Worm (Caenorhabditis elegans): Measurements from ENCODE around the gene B0034.2.

The B0034.2 gene

ce11 chrII:5921620-5922019, 22.5 kb downstream of the B0034.2 start, which contains the start of gene vrk-1:
Gene vrk-1, plus strand, starts transcription at chrII:5921967.
- TF ChIP-seq klf-2 (GFP tag; conservative IDR thresholded peaks at IDR 0.05) (no peak), ztf-29 (GFP tag; IDR thresholded peaks at IDR 0.05) (no peak), med-1 (GFP tag; optimal IDR thresholded peaks at IDR 0.05; ENCODE audit: insufficient read depth) (no peak), T22C8.4 (GFP tag; IDR thresholded peaks at IDR 0.05) (no peak), ztf-23 (GFP tag; IDR thresholded peaks at IDR 0.05) (no peak), ref-1 (GFP tag; conservative IDR thresholded peaks at IDR 0.05) (no peak), flt-1 (GFP tag; IDR thresholded peaks at IDR 0.05) (no peak), tab-1 (GFP tag; IDR thresholded peaks at IDR 0.05) (no peak), cog-1 (tag; optimal IDR thresholded peaks at IDR 0.05) (no peak)

DNA sequence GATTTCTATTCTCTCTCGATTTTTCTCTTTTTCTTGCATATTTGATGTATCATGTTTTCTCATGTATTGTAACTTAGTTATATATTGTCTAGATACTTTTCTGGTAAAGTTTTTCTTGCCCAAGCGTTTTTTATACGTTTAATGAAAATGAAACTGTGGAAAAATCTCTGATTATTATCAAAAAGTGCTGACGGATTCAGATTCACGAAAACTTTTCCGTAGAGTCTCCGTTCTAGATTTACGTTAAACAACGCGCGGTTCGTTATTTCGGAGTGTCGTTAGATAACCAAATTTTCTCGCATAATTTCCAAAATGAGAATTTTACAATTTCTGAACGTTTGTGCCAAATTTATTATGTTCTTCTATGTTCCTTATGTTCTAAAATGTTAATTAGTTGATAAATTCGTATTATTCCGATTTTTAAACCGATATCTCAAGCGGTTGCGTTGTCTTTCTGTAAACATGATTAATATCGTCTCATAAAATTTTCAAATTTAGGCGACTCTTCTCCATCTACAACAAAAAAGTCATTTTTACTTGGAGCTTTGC, 25.9 kb downstream of the B0034.2 start, which contains the start of gene ptp-2:
TSS of gene ptp-2 (plus strand) at position 499 of the 549 bp plus-strand sequence.
- TF ChIP-seq flt-1 (GFP tag; IDR thresholded peaks at IDR 0.05) (0 out of 2 replicates have a peak, but pooled peaks have one; percentile 27), ztf-29 (GFP tag; IDR thresholded peaks at IDR 0.05) (no peak)

- TF ChIP-seq flt-1 (GFP tag; IDR thresholded peaks at IDR 0.05), result no peak
- no peak for TF ChIP-seq klf-2 (GFP tag; conservative IDR thresholded peaks at IDR 0.05)
- no peak for TF ChIP-seq cog-1 (tag; optimal IDR thresholded peaks at IDR 0.05)
These were observed 27.1 kb downstream of the B0034.2 start, which contains the start of gene frh-1 for ce11 chrII:5917010-5917472. Gene frh-1, plus strand, starts transcription at chrII:5917422.

- no peak for TF ChIP-seq flt-1 (GFP tag; IDR thresholded peaks at IDR 0.05)
- no peak for TF ChIP-seq cog-1 (tag; optimal IDR thresholded peaks at IDR 0.05)
- TF ChIP-seq med-1 (GFP tag; optimal IDR thresholded peaks at IDR 0.05; ENCODE audit: insufficient read depth), result no peak
- TF ChIP-seq klf-2 (GFP tag; conservative IDR thresholded peaks at IDR 0.05), result no peak
- no peak for TF ChIP-seq ztf-29 (GFP tag; IDR thresholded peaks at IDR 0.05)
- TF ChIP-seq ref-1 (GFP tag; conservative IDR thresholded peaks at IDR 0.05), result no peak
- no peak for TF ChIP-seq tab-1 (GFP tag; IDR thresholded peaks at IDR 0.05)
- no peak for TF ChIP-seq T22C8.4 (GFP tag; IDR thresholded peaks at IDR 0.05)
These were observed 30.3 kb downstream of the B0034.2 start for ce11 chrII:5913897-5914296.

- TF ChIP-seq ref-1 (GFP tag; conservative IDR thresholded peaks at IDR 0.05) (no peak), med-1 (GFP tag; optimal IDR thresholded peaks at IDR 0.05; ENCODE audit: insufficient read depth) (no peak), flt-1 (GFP tag; IDR thresholded peaks at IDR 0.05) (no peak), ztf-23 (GFP tag; IDR thresholded peaks at IDR 0.05) (no peak)
These were observed 32.1 kb downstream of the B0034.2 start for ce11 chrII:5911939-5912523.

DNA sequence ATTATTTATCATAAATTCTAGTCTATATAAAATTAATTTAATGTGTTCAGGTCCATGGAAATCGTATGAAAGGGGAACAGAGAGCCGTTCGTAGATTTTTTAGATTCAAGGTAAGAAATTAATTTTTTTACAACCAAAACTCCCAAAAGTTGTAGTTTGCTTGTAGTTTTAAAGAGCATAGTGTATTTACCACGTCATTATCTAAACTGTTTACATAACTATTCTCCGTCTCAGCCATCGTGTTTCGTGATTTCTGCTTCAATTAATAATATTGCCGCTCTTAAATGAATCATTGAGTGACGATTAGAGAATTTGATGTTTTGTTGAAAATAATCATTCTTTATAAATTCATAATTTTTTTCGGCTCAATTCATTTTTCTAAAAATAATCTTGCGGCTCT, 32.9 kb downstream of the B0034.2 start, which contains the start of gene cgt-3:
TSS of gene cgt-3 (plus strand) at position 51 of the 400 bp plus-strand sequence.
- TF ChIP-seq cog-1 (tag; optimal IDR thresholded peaks at IDR 0.05) (no peak), T22C8.4 (GFP tag; IDR thresholded peaks at IDR 0.05) (no peak), ref-1 (GFP tag; conservative IDR thresholded peaks at IDR 0.05) (no peak), tab-1 (GFP tag; IDR thresholded peaks at IDR 0.05) (no peak), ztf-29 (GFP tag; IDR thresholded peaks at IDR 0.05) (no peak), med-1 (GFP tag; optimal IDR thresholded peaks at IDR 0.05; ENCODE audit: insufficient read depth) (no peak), klf-2 (GFP tag; conservative IDR thresholded peaks at IDR 0.05) (no peak), flt-1 (GFP tag; IDR thresholded peaks at IDR 0.05) (no peak), ztf-23 (GFP tag; IDR thresholded peaks at IDR 0.05) (no peak)

DNA sequence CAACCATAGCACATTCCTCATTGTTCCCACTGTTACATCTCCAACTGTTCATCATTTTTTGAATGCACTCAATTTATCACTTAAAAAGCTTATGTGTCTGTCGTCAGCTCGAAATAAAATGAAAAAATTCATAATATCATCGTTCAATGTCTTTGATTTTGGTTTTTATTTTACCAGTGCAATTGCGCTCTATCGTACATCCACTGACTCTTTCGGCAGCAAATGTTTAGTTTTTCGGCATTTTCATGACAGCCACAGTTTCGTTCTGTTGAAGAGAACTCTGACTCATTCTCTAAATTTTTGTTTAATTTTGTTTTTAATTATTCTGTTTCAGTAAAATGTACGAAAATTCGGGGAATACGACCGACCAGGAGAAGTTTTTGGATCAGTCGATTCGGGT, 36.7 kb downstream of the B0034.2 start, which contains the start of gene vps-35:
TSS of gene vps-35 (plus strand) at position 335 of the 400 bp plus-strand sequence.
- TF ChIP-seq T22C8.4 (GFP tag; IDR thresholded peaks at IDR 0.05), result no peak
- TF ChIP-seq ref-1 (GFP tag; conservative IDR thresholded peaks at IDR 0.05), result no peak
- TF ChIP-seq cog-1 (tag; optimal IDR thresholded peaks at IDR 0.05), result no peak
- no peak for TF ChIP-seq med-1 (GFP tag; optimal IDR thresholded peaks at IDR 0.05; ENCODE audit: insufficient read depth)
- no peak for TF ChIP-seq tab-1 (GFP tag; IDR thresholded peaks at IDR 0.05)
- no peak for TF ChIP-seq flt-1 (GFP tag; IDR thresholded peaks at IDR 0.05)
- TF ChIP-seq klf-2 (GFP tag; conservative IDR thresholded peaks at IDR 0.05), result no peak; the same call in 1 of the 2 replicates
- TF ChIP-seq ztf-23 (GFP tag; IDR thresholded peaks at IDR 0.05), result no peak
- no peak for TF ChIP-seq ztf-29 (GFP tag; IDR thresholded peaks at IDR 0.05)

- TF ChIP-seq ref-1 (GFP tag; conservative IDR thresholded peaks at IDR 0.05), result no peak
- no peak for TF ChIP-seq tab-1 (GFP tag; IDR thresholded peaks at IDR 0.05)
- no peak for TF ChIP-seq flt-1 (GFP tag; IDR thresholded peaks at IDR 0.05)
- TF ChIP-seq T22C8.4 (GFP tag; IDR thresholded peaks at IDR 0.05), result no peak
- TF ChIP-seq cog-1 (tag; optimal IDR thresholded peaks at IDR 0.05), result no peak
- no peak for TF ChIP-seq ztf-29 (GFP tag; IDR thresholded peaks at IDR 0.05)
- TF ChIP-seq ztf-23 (GFP tag; IDR thresholded peaks at IDR 0.05), result no peak
- TF ChIP-seq klf-2 (GFP tag; conservative IDR thresholded peaks at IDR 0.05), result no peak
- no peak for TF ChIP-seq med-1 (GFP tag; optimal IDR thresholded peaks at IDR 0.05; ENCODE audit: insufficient read depth)
These were observed 37.9 kb downstream of the B0034.2 start, which contains the start of gene F59G1.8 for ce11 chrII:5906274-5906673. Gene F59G1.8, plus strand, starts transcription at chrII:5906566.

DNA sequence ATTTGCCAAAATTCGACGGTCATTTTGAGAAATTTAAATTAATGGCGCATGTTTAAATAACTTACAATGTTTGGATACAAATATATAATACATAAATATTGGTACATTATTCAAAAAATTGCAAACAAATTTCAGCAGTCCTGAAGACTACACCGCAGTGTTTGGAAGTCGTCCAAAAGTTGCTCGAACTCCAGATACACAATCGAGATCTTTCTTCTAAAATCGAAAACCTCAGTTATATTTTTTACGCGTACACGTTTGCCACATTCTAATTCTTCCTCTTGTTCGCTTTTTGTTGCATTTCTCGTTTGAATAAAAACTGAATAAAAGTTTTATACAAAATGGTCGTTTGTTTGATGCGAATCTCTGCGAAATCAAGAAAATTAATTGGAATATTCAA, 39.9 kb downstream of the B0034.2 start, which contains the start of gene tsp-18:
TSS of gene tsp-18 (plus strand) at position 301 of the 400 bp plus-strand sequence.
- TF ChIP-seq flt-1 (GFP tag; IDR thresholded peaks at IDR 0.05) (no peak), med-1 (GFP tag; optimal IDR thresholded peaks at IDR 0.05; ENCODE audit: insufficient read depth) (no peak), ztf-23 (GFP tag; IDR thresholded peaks at IDR 0.05) (no peak), ztf-29 (GFP tag; IDR thresholded peaks at IDR 0.05) (no peak), T22C8.4 (GFP tag; IDR thresholded peaks at IDR 0.05) (no peak), cog-1 (tag; optimal IDR thresholded peaks at IDR 0.05) (no peak), klf-2 (GFP tag; conservative IDR thresholded peaks at IDR 0.05) (no peak), tab-1 (GFP tag; IDR thresholded peaks at IDR 0.05) (no peak), ref-1 (GFP tag; conservative IDR thresholded peaks at IDR 0.05) (no peak)

DNA sequence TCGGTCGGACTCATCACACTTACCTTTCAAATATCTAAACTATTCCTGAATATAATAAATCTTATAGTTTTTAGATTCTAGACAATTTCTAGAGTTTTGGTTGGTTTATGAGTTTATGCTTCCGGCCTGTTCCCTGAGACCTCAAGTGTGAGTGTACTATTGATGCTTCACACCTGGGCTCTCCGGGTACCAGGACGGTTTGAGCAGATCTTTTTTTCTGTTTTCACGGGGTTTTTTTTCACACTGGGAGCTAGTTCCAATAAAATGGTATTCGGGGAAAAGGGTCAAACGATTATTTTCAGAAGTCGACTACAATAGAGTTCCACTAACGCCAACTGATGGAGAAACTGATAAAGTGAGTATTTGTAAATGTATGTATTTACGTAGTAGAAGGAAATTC, 42.0 kb downstream of the B0034.2 start:
- no peak for TF ChIP-seq med-1 (GFP tag; optimal IDR thresholded peaks at IDR 0.05; ENCODE audit: insufficient read depth)
- no peak for TF ChIP-seq tab-1 (GFP tag; IDR thresholded peaks at IDR 0.05)
- TF ChIP-seq ref-1 (GFP tag; conservative IDR thresholded peaks at IDR 0.05), result no peak
- TF ChIP-seq flt-1 (GFP tag; IDR thresholded peaks at IDR 0.05), result no peak
- TF ChIP-seq ztf-29 (GFP tag; IDR thresholded peaks at IDR 0.05), result no peak
- TF ChIP-seq T22C8.4 (GFP tag; IDR thresholded peaks at IDR 0.05), result no peak

All from whole organism, midembryonic.